1 fruit fly cellular context compared by ENCODE assay signal in genomic region chr3R:25054451-25055188, dm6.
TF ChIP-seq lines count a peak whose summit lies in the region.

TSS of gene CG31109 (minus strand) at chr3R:25054653.

TF ChIP-seq in whole organism, embryonic, 481 proteins besides CTCF, POLR2A, EP300 and RAD21 (continued from another document and continues in another):
- no peak for TF ChIP-seq luna (GFP tag; optimal IDR thresholded peaks at IDR 0.05; lab: Kevin White, UChicago)
- TF ChIP-seq Mad (GFP tag; optimal IDR thresholded peaks at IDR 0.05; lab: Kevin White, UChicago) = no peak
- TF ChIP-seq peb (GFP tag; IDR thresholded peaks at IDR 0.05; lab: Robert Waterston, UW) = no peak
- TF ChIP-seq dimm (GFP tag; IDR thresholded peaks at IDR 0.05; lab: Robert Waterston, UW) = no peak
- no peak for TF ChIP-seq CG7556 (GFP tag; optimal IDR thresholded peaks at IDR 0.05; lab: Kevin White, UChicago)
- TF ChIP-seq CG8359 (GFP tag; optimal IDR thresholded peaks at IDR 0.05; lab: Kevin White, UChicago; ENCODE audit: borderline replicate concordance) = no peak
- TF ChIP-seq CG7745 (tag; optimal IDR thresholded peaks at IDR 0.05; lab: Kevin White, UChicago) = no peak
- TF ChIP-seq Gsc (GFP tag; IDR thresholded peaks at IDR 0.05; lab: Robert Waterston, UW) = no peak
- no peak for TF ChIP-seq Ada2b (GFP tag; IDR thresholded peaks at IDR 0.05; lab: Robert Waterston, UW)
- TF ChIP-seq MESR4 (GFP tag; optimal IDR thresholded peaks at IDR 0.05; lab: Kevin White, UChicago) = peak; percentile 79
- TF ChIP-seq Hand (GFP tag; optimal IDR thresholded peaks at IDR 0.05; lab: Kevin White, UChicago) = no peak
- TF ChIP-seq phol (tag; optimal IDR thresholded peaks at IDR 0.05; lab: Kevin White, UChicago) = peak; percentile 40
- 0 out of 2 replicates have a peak, but pooled peaks have one; percentile 17 for TF ChIP-seq CG2129 (GFP tag; IDR thresholded peaks at IDR 0.05; lab: Robert Waterston, UW; ENCODE audit: partially characterized antibody)
- peak; percentile 22 for TF ChIP-seq CG8944 (GFP tag; optimal IDR thresholded peaks at IDR 0.05; lab: Kevin White, UChicago)
- TF ChIP-seq tap (tag; optimal IDR thresholded peaks at IDR 0.05; lab: Kevin White, UChicago) = no peak
- no peak for TF ChIP-seq CG4730 (GFP tag; IDR thresholded peaks at IDR 0.05; lab: Robert Waterston, UW)
- TF ChIP-seq Elba2 (GFP tag; optimal IDR thresholded peaks at IDR 0.05; lab: Kevin White, UChicago) = no peak
- peak; percentile 34 for TF ChIP-seq NC2β (GFP tag; optimal IDR thresholded peaks at IDR 0.05; lab: Kevin White, UChicago)
- no peak for TF ChIP-seq Blimp-1 (GFP tag; optimal IDR thresholded peaks at IDR 0.05; lab: Kevin White, UChicago)
- peak; percentile 67 for TF ChIP-seq CG8924 (tag; optimal IDR thresholded peaks at IDR 0.05; lab: Kevin White, UChicago)
- TF ChIP-seq Abd-B (GFP tag; optimal IDR thresholded peaks at IDR 0.05; lab: Kevin White, UChicago) = no peak
- no peak for TF ChIP-seq ken (GFP tag; IDR thresholded peaks at IDR 0.05; lab: Robert Waterston, UW)
- no peak for TF ChIP-seq HLH54F (GFP tag; optimal IDR thresholded peaks at IDR 0.05; lab: Kevin White, UChicago)
- TF ChIP-seq CG6854 (GFP tag; optimal IDR thresholded peaks at IDR 0.05; lab: Kevin White, UChicago) = no peak
- TF ChIP-seq corto (GFP tag; optimal IDR thresholded peaks at IDR 0.05; lab: Kevin White, UChicago) = no peak
- TF ChIP-seq crc (GFP tag; optimal IDR thresholded peaks at IDR 0.05; lab: Kevin White, UChicago) = no peak
- TF ChIP-seq CG14860 (GFP tag; IDR thresholded peaks at IDR 0.05; lab: Robert Waterston, UW; ENCODE audit: partially characterized antibody) = no peak
- TF ChIP-seq Nf-YC (tag; optimal IDR thresholded peaks at IDR 0.05; lab: Kevin White, UChicago) = peak; percentile 51
- peak; percentile 30 for TF ChIP-seq Six4 (GFP tag; optimal IDR thresholded peaks at IDR 0.05; lab: Kevin White, UChicago)
- TF ChIP-seq CG4360 (GFP tag; IDR thresholded peaks at IDR 0.05; lab: Robert Waterston, UW) = no peak
- TF ChIP-seq CG7987 (GFP tag; optimal IDR thresholded peaks at IDR 0.05; lab: Kevin White, UChicago) = peak; percentile 30
- no peak for TF ChIP-seq croc (GFP tag; conservative IDR thresholded peaks at IDR 0.05; lab: Robert Waterston, UW)
- TF ChIP-seq CG12299 (tag; optimal IDR thresholded peaks at IDR 0.05; lab: Kevin White, UChicago) = no peak
- no peak for TF ChIP-seq CG3838 (GFP tag; optimal IDR thresholded peaks at IDR 0.05; lab: Kevin White, UChicago)
- TF ChIP-seq Side (GFP tag; optimal IDR thresholded peaks at IDR 0.05; lab: Kevin White, UChicago) = no peak
- no peak for TF ChIP-seq CG10366 (GFP tag; IDR thresholded peaks at IDR 0.05; lab: Robert Waterston, UW)
- no peak for TF ChIP-seq sqz (GFP tag; optimal IDR thresholded peaks at IDR 0.05; lab: Kevin White, UChicago)
- TF ChIP-seq maf-S (GFP tag; optimal IDR thresholded peaks at IDR 0.05; lab: Kevin White, UChicago) = no peak
- TF ChIP-seq Doc3 (GFP tag; IDR thresholded peaks at IDR 0.05; lab: Robert Waterston, UW; ENCODE audit: partially characterized antibody) = 0 out of 3 replicates have a peak, but pooled peaks have one; percentile 34
- TF ChIP-seq Opbp (GFP tag; IDR thresholded peaks at IDR 0.05; lab: Robert Waterston, UW; ENCODE audit: partially characterized antibody) = peak; percentile 46; the same call in 1 of the 3 replicates
- no peak for TF ChIP-seq Oli (tag; optimal IDR thresholded peaks at IDR 0.05; lab: Kevin White, UChicago)
- TF ChIP-seq Lpt (GFP tag; optimal IDR thresholded peaks at IDR 0.05; lab: Kevin White, UChicago) = no peak
- TF ChIP-seq gsb-n (tag; optimal IDR thresholded peaks at IDR 0.05; lab: Kevin White, UChicago) = no peak
- TF ChIP-seq Dek (tag; optimal IDR thresholded peaks at IDR 0.05; lab: Kevin White, UChicago) = no peak
- TF ChIP-seq Dp (GFP tag; optimal IDR thresholded peaks at IDR 0.05; lab: Kevin White, UChicago) = peak; percentile 73
- no peak for TF ChIP-seq CG8765 (GFP tag; IDR thresholded peaks at IDR 0.05; lab: Robert Waterston, UW)
- TF ChIP-seq esg (GFP tag; conservative IDR thresholded peaks at IDR 0.05; lab: Robert Waterston, UW) = no peak
- peak; percentile 10 for TF ChIP-seq Fer3 (tag; optimal IDR thresholded peaks at IDR 0.05; lab: Kevin White, UChicago)
- no peak for TF ChIP-seq rib (GFP tag; IDR thresholded peaks at IDR 0.05; lab: Robert Waterston, UW)
- TF ChIP-seq lab (GFP tag; optimal IDR thresholded peaks at IDR 0.05; lab: Kevin White, UChicago) = no peak
- no peak for TF ChIP-seq p53 (GFP tag; optimal IDR thresholded peaks at IDR 0.05; lab: Kevin White, UChicago)
- no peak for TF ChIP-seq CG3065 (GFP tag; optimal IDR thresholded peaks at IDR 0.05; lab: Kevin White, UChicago)
- no peak for TF ChIP-seq Hr51 (GFP tag; optimal IDR thresholded peaks at IDR 0.05; lab: Kevin White, UChicago)
- TF ChIP-seq Ets97D (GFP tag; optimal IDR thresholded peaks at IDR 0.05; lab: Kevin White, UChicago) = peak; percentile 74
- TF ChIP-seq CG9727 (GFP tag; optimal IDR thresholded peaks at IDR 0.05; lab: Kevin White, UChicago) = peak; percentile 2
- TF ChIP-seq CG4424 (GFP tag; optimal IDR thresholded peaks at IDR 0.05; lab: Kevin White, UChicago) = no peak
- TF ChIP-seq CG16779 (GFP tag; IDR thresholded peaks at IDR 0.05; lab: Robert Waterston, UW) = no peak
- no peak for TF ChIP-seq Doc2 (GFP tag; IDR thresholded peaks at IDR 0.05; lab: Robert Waterston, UW)
- no peak for TF ChIP-seq CG10431 (GFP tag; optimal IDR thresholded peaks at IDR 0.05; lab: Kevin White, UChicago)
- TF ChIP-seq CG9797 (GFP tag; optimal IDR thresholded peaks at IDR 0.05; lab: Kevin White, UChicago) = peak; percentile 27
- no peak for TF ChIP-seq Atf3 (GFP tag; optimal IDR thresholded peaks at IDR 0.05; lab: Kevin White, UChicago)
- TF ChIP-seq CG8089 (GFP tag; optimal IDR thresholded peaks at IDR 0.05; lab: Kevin White, UChicago) = no peak
- no peak for TF ChIP-seq CG9932 (GFP tag; IDR thresholded peaks at IDR 0.05; lab: Robert Waterston, UW)
- no peak for TF ChIP-seq CG12071 (GFP tag; optimal IDR thresholded peaks at IDR 0.05; lab: Kevin White, UChicago)
- TF ChIP-seq Mes4 (GFP tag; optimal IDR thresholded peaks at IDR 0.05; lab: Kevin White, UChicago) = no peak
- no peak for TF ChIP-seq CkIIα-i1 (GFP tag; IDR thresholded peaks at IDR 0.05; lab: Robert Waterston, UW)
- TF ChIP-seq CG13624 (GFP tag; optimal IDR thresholded peaks at IDR 0.05; lab: Kevin White, UChicago) = peak; percentile 42
- TF ChIP-seq ash1 (GFP tag; optimal IDR thresholded peaks at IDR 0.05; lab: Kevin White, UChicago) = no peak
- TF ChIP-seq CG2875 (GFP tag; optimal IDR thresholded peaks at IDR 0.05; lab: Kevin White, UChicago) = no peak
- no peak for TF ChIP-seq ems (GFP tag; optimal IDR thresholded peaks at IDR 0.05; lab: Kevin White, UChicago)
- peak; percentile 99 for TF ChIP-seq CG2116 (GFP tag; optimal IDR thresholded peaks at IDR 0.05; lab: Kevin White, UChicago)
- peak; percentile 7 for TF ChIP-seq Bteb2 (GFP tag; optimal IDR thresholded peaks at IDR 0.05; lab: Kevin White, UChicago)
- no peak for TF ChIP-seq al (GFP tag; IDR thresholded peaks at IDR 0.05; lab: Robert Waterston, UW)
- TF ChIP-seq ssp (GFP tag; IDR thresholded peaks at IDR 0.05; lab: Robert Waterston, UW) = no peak
- peak; percentile 48; the same call in 1 of the 3 replicates for TF ChIP-seq CG34422 (GFP tag; IDR thresholded peaks at IDR 0.05; lab: Robert Waterston, UW)
- peak; percentile 50; the same call in 1 of the 4 replicates for TF ChIP-seq Dll (GFP tag; IDR thresholded peaks at IDR 0.05; lab: Robert Waterston, UW; ENCODE audit: partially characterized antibody)
- TF ChIP-seq ac (GFP tag; optimal IDR thresholded peaks at IDR 0.05; lab: Kevin White, UChicago) = no peak
- no peak for TF ChIP-seq gro (GFP tag; optimal IDR thresholded peaks at IDR 0.05; lab: Kevin White, UChicago)
- TF ChIP-seq jumu (GFP tag; optimal IDR thresholded peaks at IDR 0.05; lab: Kevin White, UChicago) = no peak
- no peak for TF ChIP-seq CG3995 (GFP tag; optimal IDR thresholded peaks at IDR 0.05; lab: Kevin White, UChicago)
- no peak for TF ChIP-seq CG5180 (GFP tag; optimal IDR thresholded peaks at IDR 0.05; lab: Kevin White, UChicago)
- TF ChIP-seq CG10321 (GFP tag; IDR thresholded peaks at IDR 0.05; lab: Robert Waterston, UW) = no peak
- no peak for TF ChIP-seq schlank (tag; optimal IDR thresholded peaks at IDR 0.05; lab: Kevin White, UChicago)
- TF ChIP-seq wdn (GFP tag; IDR thresholded peaks at IDR 0.05; lab: Robert Waterston, UW) = no peak
- TF ChIP-seq CG13775 (GFP tag; optimal IDR thresholded peaks at IDR 0.05; lab: Kevin White, UChicago) = peak; percentile 17
- no peak for TF ChIP-seq CG10209 (GFP tag; optimal IDR thresholded peaks at IDR 0.05; lab: Kevin White, UChicago)
- peak; percentile 19 for TF ChIP-seq Hmr (GFP tag; optimal IDR thresholded peaks at IDR 0.05; lab: Kevin White, UChicago)
- no peak for TF ChIP-seq vfl (GFP tag; optimal IDR thresholded peaks at IDR 0.05; lab: Kevin White, UChicago)
- no peak for TF ChIP-seq Nf-YB (GFP tag; optimal IDR thresholded peaks at IDR 0.05; lab: Kevin White, UChicago)
- no peak for TF ChIP-seq Hr39 (optimal IDR thresholded peaks at IDR 0.05; lab: Kevin White, UChicago)
- no peak for TF ChIP-seq CG2889 (GFP tag; IDR thresholded peaks at IDR 0.05; lab: Robert Waterston, UW)
- 0 out of 2 replicates have a peak, but pooled peaks have one; percentile 23 for TF ChIP-seq CG32767 (GFP tag; IDR thresholded peaks at IDR 0.05; lab: Robert Waterston, UW)
- TF ChIP-seq h (optimal IDR thresholded peaks at IDR 0.05; lab: Kevin White, UChicago) = no peak
- TF ChIP-seq Asciz (GFP tag; optimal IDR thresholded peaks at IDR 0.05; lab: Kevin White, UChicago) = no peak
- no peak for TF ChIP-seq CG11560 (tag; IDR thresholded peaks at IDR 0.05; lab: Robert Waterston, UW)
- TF ChIP-seq CG8290 (GFP tag; optimal IDR thresholded peaks at IDR 0.05; lab: Kevin White, UChicago) = peak; percentile 84
- peak; percentile 73 to 89 for TF ChIP-seq CG8290 (tag; optimal IDR thresholded peaks at IDR 0.05; lab: Kevin White, UChicago)
- TF ChIP-seq CG7928 (GFP tag; optimal IDR thresholded peaks at IDR 0.05; lab: Kevin White, UChicago) = no peak
- no peak for TF ChIP-seq Adf1 (GFP tag; IDR thresholded peaks at IDR 0.05; lab: Robert Waterston, UW)
- TF ChIP-seq fd96Cb (tag; optimal IDR thresholded peaks at IDR 0.05; lab: Kevin White, UChicago) = no peak
- no peak for TF ChIP-seq CG7963 (GFP tag; IDR thresholded peaks at IDR 0.05; lab: Robert Waterston, UW; ENCODE audit: partially characterized antibody)
- TF ChIP-seq CG17359 (tag; optimal IDR thresholded peaks at IDR 0.05; lab: Kevin White, UChicago) = peak; percentile 2
- TF ChIP-seq Sry-β (GFP tag; optimal IDR thresholded peaks at IDR 0.05; lab: Kevin White, UChicago) = peak; percentile 12
- TF ChIP-seq Atf6 (GFP tag; IDR thresholded peaks at IDR 0.05; lab: Robert Waterston, UW) = no peak
- peak; percentile 71 for TF ChIP-seq BEAF-32 (GFP tag; optimal IDR thresholded peaks at IDR 0.05; lab: Kevin White, UChicago)
- no peak for TF ChIP-seq CG7839 (tag; optimal IDR thresholded peaks at IDR 0.05; lab: Kevin White, UChicago)
- TF ChIP-seq CG12104 (GFP tag; optimal IDR thresholded peaks at IDR 0.05; lab: Kevin White, UChicago) = no peak
- no peak for TF ChIP-seq gce (GFP tag; IDR thresholded peaks at IDR 0.05; lab: Robert Waterston, UW)
- TF ChIP-seq CG8281 (tag; optimal IDR thresholded peaks at IDR 0.05; lab: Kevin White, UChicago) = no peak
- no peak for TF ChIP-seq Bdp1 (GFP tag; optimal IDR thresholded peaks at IDR 0.05; lab: Kevin White, UChicago)
- TF ChIP-seq CG11456 (GFP tag; IDR thresholded peaks at IDR 0.05; lab: Robert Waterston, UW) = no peak
- TF ChIP-seq Tbp (GFP tag; optimal IDR thresholded peaks at IDR 0.05; lab: Kevin White, UChicago) = no peak
- TF ChIP-seq NfI (GFP tag; optimal IDR thresholded peaks at IDR 0.05; lab: Kevin White, UChicago) = no peak
- TF ChIP-seq CG2202 (tag; optimal IDR thresholded peaks at IDR 0.05; lab: Kevin White, UChicago) = no peak
- TF ChIP-seq CG6813 (GFP tag; optimal IDR thresholded peaks at IDR 0.05; lab: Kevin White, UChicago) = no peak
- TF ChIP-seq CG17361 (GFP tag; IDR thresholded peaks at IDR 0.05; lab: Robert Waterston, UW) = peak; percentile 40; the same call in 1 of the 3 replicates
- peak; percentile 41 for TF ChIP-seq bigmax (GFP tag; optimal IDR thresholded peaks at IDR 0.05; lab: Kevin White, UChicago)
- no peak for TF ChIP-seq psq (GFP tag; optimal IDR thresholded peaks at IDR 0.05; lab: Kevin White, UChicago)
- TF ChIP-seq CG9215 (GFP tag; IDR thresholded peaks at IDR 0.05; lab: Robert Waterston, UW) = no peak
- peak; percentile 33 for TF ChIP-seq gem (tag; optimal IDR thresholded peaks at IDR 0.05; lab: Kevin White, UChicago)
- TF ChIP-seq CG18619 (GFP tag; optimal IDR thresholded peaks at IDR 0.05; lab: Kevin White, UChicago) = no peak
- TF ChIP-seq CG10959 (GFP tag; IDR thresholded peaks at IDR 0.05; lab: Robert Waterston, UW) = no peak
- no peak; the same call in 1 of the 2 replicates for TF ChIP-seq CG31441 (GFP tag; IDR thresholded peaks at IDR 0.05; lab: Robert Waterston, UW)
- no peak for TF ChIP-seq Hr78 (GFP tag; optimal IDR thresholded peaks at IDR 0.05; lab: Kevin White, UChicago)
- no peak for TF ChIP-seq CG1233 (GFP tag; optimal IDR thresholded peaks at IDR 0.05; lab: Kevin White, UChicago)
- no peak for TF ChIP-seq CG6683 (GFP tag; optimal IDR thresholded peaks at IDR 0.05; lab: Kevin White, UChicago)
- TF ChIP-seq tna (GFP tag; IDR thresholded peaks at IDR 0.05; lab: Robert Waterston, UW; ENCODE audit: partially characterized antibody) = no peak
- TF ChIP-seq CG7372 (GFP tag; IDR thresholded peaks at IDR 0.05; lab: Robert Waterston, UW) = no peak
- no peak for TF ChIP-seq TFAM (GFP tag; optimal IDR thresholded peaks at IDR 0.05; lab: Kevin White, UChicago)
- TF ChIP-seq toy (GFP tag; IDR thresholded peaks at IDR 0.05; lab: Robert Waterston, UW) = no peak
- peak; percentile 26 for TF ChIP-seq sd (tag; optimal IDR thresholded peaks at IDR 0.05; lab: Kevin White, UChicago)
- no peak for TF ChIP-seq odd (GFP tag; optimal IDR thresholded peaks at IDR 0.05; lab: Kevin White, UChicago)
- peak; percentile 57 for TF ChIP-seq bbx (GFP tag; IDR thresholded peaks at IDR 0.05; lab: Robert Waterston, UW; ENCODE audit: partially characterized antibody)
- TF ChIP-seq mam (GFP tag; optimal IDR thresholded peaks at IDR 0.05; lab: Kevin White, UChicago) = peak; percentile 43
- TF ChIP-seq nmo (GFP tag; optimal IDR thresholded peaks at IDR 0.05; lab: Kevin White, UChicago) = peak; percentile 35
- no peak for TF ChIP-seq CG14965 (GFP tag; optimal IDR thresholded peaks at IDR 0.05; lab: Kevin White, UChicago; ENCODE audit: borderline replicate concordance)
